Worm (Caenorhabditis elegans) whole organism, L3 larva: ENCODE data around the gene C49C3.7.

Source experiments
- ceh-82 ChIP-seq: fragments of 150-350 bp; optimal IDR thresholded peaks from 2 replicates; lab custom pipeline; 2014; ENCODE audit warnings: missing biosample characterization, missing genetic modification characterization
- ceh-9 ChIP-seq: sonication (generic microtip); optimal IDR thresholded peaks from 2 replicates; lab custom pipeline; 2018; ENCODE audit warnings: missing biosample characterization, missing genetic modification characterization
- daf-12 ChIP-seq: fragments of 150-350 bp; optimal IDR thresholded peaks from 2 replicates; lab custom pipeline; 2014; ENCODE audit warnings: missing biosample characterization, missing genetic modification reagents, missing genetic modification characterization
- elt-2 ChIP-seq: sonication (generic microtip); optimal IDR thresholded peaks from 2 replicates; lab custom pipeline; 2016; ENCODE audit warnings: missing genetic modification reagents, mild to moderate bottlenecking, missing genetic modification characterization, missing compliant biosample characterization
- elt-3 ChIP-seq, 3 experiments: fragments of 150-350 bp in 1 of 3; sonication (generic microtip) in 2 of 3; optimal IDR thresholded peaks; 2 replicates in 2 of 3; 4 replicates in 1 of 3; lab custom pipeline; 2014 to 2017; ENCODE audit warnings: missing biosample characterization in 3 of 3, missing genetic modification characterization in 3 of 3
- fos-1 ChIP-seq: fragments of 150-350 bp; optimal IDR thresholded peaks from 2 replicates; lab custom pipeline; 2014; ENCODE audit warnings: missing biosample characterization, missing genetic modification characterization
- hmg-11 ChIP-seq: sonication (generic microtip); optimal IDR thresholded peaks from 2 replicates; lab custom pipeline; 2016; ENCODE audit warnings: missing genetic modification characterization, missing compliant biosample characterization
- lin-15B ChIP-seq: fragments of 150-350 bp; optimal IDR thresholded peaks from 2 replicates; lab custom pipeline; 2014; ENCODE audit warnings: missing biosample characterization, missing genetic modification characterization
- lin-39 ChIP-seq: fragments of 150-350 bp; optimal IDR thresholded peaks from 2 replicates; lab custom pipeline; 2018; ENCODE audit warnings: missing biosample characterization, missing genetic modification reagents, missing genetic modification characterization
- nfya-1 ChIP-seq: sonication (generic microtip); optimal IDR thresholded peaks from 2 replicates; lab custom pipeline; 2017; ENCODE audit warnings: missing genetic modification characterization, mild to moderate bottlenecking, missing compliant biosample characterization, antibody characterized with exemption, moderate library complexity; ENCODE audit not compliant: insufficient read depth
- nhr-11 ChIP-seq: fragments of 150-350 bp; optimal IDR thresholded peaks from 2 replicates; lab custom pipeline; 2014; ENCODE audit warnings: missing biosample characterization, missing genetic modification characterization
- nhr-237 ChIP-seq: fragments of 150-350 bp; optimal IDR thresholded peaks from 2 replicates; lab custom pipeline; 2014; ENCODE audit warnings: missing biosample characterization, missing genetic modification characterization
- nhr-25 ChIP-seq: sonication (generic microtip); optimal IDR thresholded peaks from 2 replicates; lab custom pipeline; 2017; ENCODE audit warnings: missing biosample characterization, missing genetic modification characterization
- nhr-43 ChIP-seq: sonication (generic microtip); optimal IDR thresholded peaks from 2 replicates; lab custom pipeline; 2016; ENCODE audit warnings: mild to moderate bottlenecking, missing genetic modification characterization, missing compliant biosample characterization; ENCODE audit not compliant: poor library complexity, severe bottlenecking
- nhr-76 ChIP-seq: fragments of 150-350 bp; sonication (generic microtip); optimal IDR thresholded peaks from 5 replicates; lab custom pipeline; 2014; ENCODE audit warnings: missing biosample characterization, missing genetic modification characterization
- nhr-77 ChIP-seq: fragments of 150-350 bp; optimal IDR thresholded peaks from 2 replicates; lab custom pipeline; 2014; ENCODE audit warnings: missing biosample characterization, missing genetic modification characterization
- pha-4 ChIP-seq: fragments of 150-350 bp; optimal IDR thresholded peaks from 2 replicates; lab custom pipeline; 2014; ENCODE audit warnings: missing biosample characterization, missing genetic modification reagents, missing genetic modification characterization
- pqm-1 ChIP-seq: fragments of 150-350 bp; optimal IDR thresholded peaks from 2 replicates; lab custom pipeline; 2017; ENCODE audit warnings: missing biosample characterization, missing genetic modification characterization, inconsistent platforms
- snpc-4 ChIP-seq: fragments of 150-350 bp; optimal IDR thresholded peaks from 2 replicates; lab custom pipeline; 2014; ENCODE audit warnings: missing biosample characterization, missing genetic modification characterization
- tbx-2 ChIP-seq: sonication (generic microtip); optimal IDR thresholded peaks from 2 replicates; lab custom pipeline; 2016; ENCODE audit warnings: mild to moderate bottlenecking, missing genetic modification characterization, missing compliant biosample characterization
- unc-39 ChIP-seq: sonication (generic microtip); optimal IDR thresholded peaks from 4 replicates; lab custom pipeline; 2017; ENCODE audit warnings: missing biosample characterization, missing genetic modification characterization
- zag-1 ChIP-seq: fragments of 150-350 bp; optimal IDR thresholded peaks from 2 replicates; lab custom pipeline; 2014; ENCODE audit warnings: missing biosample characterization, missing genetic modification characterization

C49C3.7 gene

ce11 chrIV:17376127-17376526 lies 43.8 kb downstream of the C49C3.7 start, which contains the start of gene haf-1:
TSS of gene haf-1 (plus strand) at chrIV:17376427.
- no peak for TF ChIP-seq ceh-82
- peak; percentile 45 for TF ChIP-seq pqm-1 (tag; lab: Kevin White, UChicago)
- TF ChIP-seq tbx-2 (tag; lab: Kevin White, UChicago), result no peak
- peak; percentile 43 for TF ChIP-seq pha-4 (tag; lab: Kevin White, UChicago)

ce11 chrIV:17380061-17380680 lies 47.8 kb downstream of the C49C3.7 start, which contains the start of the genes C30H6.9 and dlat-2:
TSS of gene C30H6.9 (minus strand) at chrIV:17380170.
TSS of gene dlat-2 (plus strand) at chrIV:17380626.
- peak; percentile 94 for TF ChIP-seq pha-4 (tag; lab: Kevin White, UChicago)
- TF ChIP-seq elt-2, result peak; percentile 8
- TF ChIP-seq hmg-11 (tag; lab: Kevin White, UChicago), result peak; percentile 24
- TF ChIP-seq pqm-1 (tag; lab: Kevin White, UChicago), result no peak
- no peak for TF ChIP-seq nhr-43 (tag; lab: Kevin White, UChicago)
- TF ChIP-seq fos-1, result no peak
- TF ChIP-seq snpc-4 (tag; lab: Kevin White, UChicago), result peak; percentile 43
- TF ChIP-seq lin-39, result no peak
- no peak for TF ChIP-seq nhr-237 (tag; lab: Kevin White, UChicago)
- peak; percentile 71 for TF ChIP-seq lin-15B (tag; lab: Kevin White, UChicago)
- peak; percentile 24 for TF ChIP-seq nfya-1

- TF ChIP-seq zag-1 (tag; lab: Kevin White, UChicago) (no peak), nhr-11 (no peak), nhr-76 (tag; lab: Kevin White, UChicago) (no peak), daf-12 (tag; lab: Kevin White, UChicago) (no peak), ceh-9 (no peak), elt-3 (tag; optimal IDR thresholded peaks at IDR 0.05; lab: Kevin White, UChicago) (no peak), unc-39 (no peak), nhr-25 (no peak), tbx-2 (tag; lab: Kevin White, UChicago) (no peak), ceh-82 (no peak)
- TF ChIP-seq, all 47 proteins: peak for 0
These were observed 49.7 kb downstream of the C49C3.7 start, which contains the start of gene C30H6.8 for ce11 chrIV:17382029-17382428. TSS of gene C30H6.8 (plus strand) at chrIV:17382329.

- no peak for TF ChIP-seq nhr-77 (tag; lab: Kevin White, UChicago)
These were observed 50.7 kb downstream of the C49C3.7 start, which contains the start of gene C30H6.12 for ce11 chrIV:17383046-17383445. TSS of gene C30H6.12 (plus strand) at chrIV:17383346.
